Fruit fly (Drosophila melanogaster) whole organism, embryonic: ENCODE data around the gene CG13634.
A peak's percentile ranks its signal among the peaks of the same experiment; 100 is the strongest.

ENCODE experiments used
- Abd-B ChIP-seq: fragments of 200-800 bp; sonication (Bioruptor generic); optimal IDR thresholded peaks from 2 replicates; lab custom pipeline; 2018; ENCODE audit warnings: missing biosample characterization, mild to moderate bottlenecking, missing genetic modification characterization, moderate library complexity
- BtbVII ChIP-seq: fragments of 200-800 bp; sonication (Bioruptor generic); optimal IDR thresholded peaks from 3 replicates; lab custom pipeline; 2017; ENCODE audit warnings: missing biosample characterization, mild to moderate bottlenecking, missing genetic modification characterization
- CG10147 ChIP-seq: fragments of 200-800 bp; sonication (Bioruptor generic); optimal IDR thresholded peaks from 2 replicates; lab custom pipeline; 2019; ENCODE audit warnings: missing biosample characterization, mild to moderate bottlenecking, missing genetic modification characterization, moderate library complexity
- CG10209 ChIP-seq: fragments of 200-800 bp; sonication (Bioruptor generic); optimal IDR thresholded peaks from 3 replicates; lab custom pipeline; 2017; ENCODE audit warnings: missing biosample characterization, mild to moderate bottlenecking, missing genetic modification characterization, missing genetic modification reagents
- CG10267 ChIP-seq: fragments of 200-800 bp; sonication (Bioruptor generic); optimal IDR thresholded peaks from 2 replicates; lab custom pipeline; 2018; ENCODE audit warnings: missing biosample characterization, mild to moderate bottlenecking, missing genetic modification characterization, moderate library complexity
- CG10321 ChIP-seq: fragments of 200-800 bp; sonication (Bioruptor generic); IDR thresholded peaks from 2 replicates; pipeline ENCODE4 v1.3.6; 2022; ENCODE audit warnings: missing biosample characterization, missing genetic modification characterization
- CG10565 ChIP-seq: fragments of 200-800 bp; sonication (Bioruptor generic); optimal IDR thresholded peaks from 3 replicates; lab custom pipeline; 2016; ENCODE audit warnings: missing biosample characterization, mild to moderate bottlenecking, missing genetic modification characterization
- CG11398 ChIP-seq: fragments of 200-800 bp; sonication (Bioruptor generic); optimal IDR thresholded peaks from 2 replicates; lab custom pipeline; 2016; ENCODE audit warnings: missing biosample characterization, missing genetic modification characterization
- CG11723 ChIP-seq: fragments of 200-800 bp; sonication (Bioruptor generic); optimal IDR thresholded peaks from 2 replicates; lab custom pipeline; 2017; ENCODE audit warnings: missing biosample characterization, mild to moderate bottlenecking, missing genetic modification characterization
- CG12071 ChIP-seq: fragments of 200-800 bp; sonication (Bioruptor generic); optimal IDR thresholded peaks from 3 replicates; lab custom pipeline; 2018; ENCODE audit warnings: missing biosample characterization, mild to moderate bottlenecking, missing genetic modification characterization
- CG12155 ChIP-seq: fragments of 200-800 bp; sonication (Bioruptor generic); optimal IDR thresholded peaks from 3 replicates; lab custom pipeline; 2016; ENCODE audit warnings: missing biosample characterization, missing genetic modification characterization
- CG13624 ChIP-seq: fragments of 200-800 bp; sonication (Bioruptor generic); optimal IDR thresholded peaks from 2 replicates; lab custom pipeline; 2016; ENCODE audit warnings: missing biosample characterization, missing genetic modification characterization
- CG1602 ChIP-seq: fragments of 200-800 bp; sonication (Bioruptor generic); optimal IDR thresholded peaks from 3 replicates; lab custom pipeline; 2016; ENCODE audit warnings: missing biosample characterization, missing genetic modification characterization
- CG16779 ChIP-seq: fragments of 200-800 bp; sonication (Bioruptor generic); IDR thresholded peaks from 2 replicates; pipeline ENCODE4 v1.3.6; 2022; ENCODE audit warnings: missing biosample characterization, missing genetic modification characterization
- CG17912 ChIP-seq: fragments of 200-800 bp; sonication (Bioruptor generic); optimal IDR thresholded peaks from 2 replicates; lab custom pipeline; 2018; ENCODE audit warnings: missing biosample characterization, mild to moderate bottlenecking, missing genetic modification characterization
- CG2116 ChIP-seq: fragments of 200-800 bp; sonication (Bioruptor generic); optimal IDR thresholded peaks from 3 replicates; lab custom pipeline; 2018; ENCODE audit warnings: missing biosample characterization, mild to moderate bottlenecking, missing genetic modification characterization
- CG33557 ChIP-seq: fragments of 200-800 bp; sonication (Bioruptor generic); optimal IDR thresholded peaks from 2 replicates; lab custom pipeline; 2019; ENCODE audit warnings: missing biosample characterization, mild to moderate bottlenecking, missing genetic modification characterization, moderate library complexity
- CG34376 ChIP-seq: fragments of 200-800 bp; sonication (Bioruptor generic); optimal IDR thresholded peaks from 2 replicates; lab custom pipeline; 2018; ENCODE audit warnings: missing biosample characterization, mild to moderate bottlenecking, missing genetic modification characterization
- CG4328 ChIP-seq: fragments of 200-800 bp; sonication (Bioruptor generic); optimal IDR thresholded peaks from 3 replicates; lab custom pipeline; 2017; ENCODE audit warnings: missing biosample characterization, missing genetic modification reagents, missing genetic modification characterization
- CG43689 ChIP-seq: fragments of 200-800 bp; sonication (Bioruptor generic); IDR thresholded peaks from 2 replicates; pipeline ENCODE4 v1.3.6; 2022; ENCODE audit warnings: missing biosample characterization, missing genetic modification characterization
- CG5245 ChIP-seq: fragments of 200-800 bp; sonication (Bioruptor generic); optimal IDR thresholded peaks from 3 replicates; lab custom pipeline; 2016; ENCODE audit warnings: missing biosample characterization, missing genetic modification characterization
- CG6654 ChIP-seq: fragments of 200-800 bp; sonication (Bioruptor generic); optimal IDR thresholded peaks from 2 replicates; lab custom pipeline; 2017; ENCODE audit warnings: missing biosample characterization, mild to moderate bottlenecking, missing genetic modification characterization
- CG7357 ChIP-seq: fragments of 200-800 bp; sonication (Bioruptor generic); IDR thresholded peaks from 3 replicates; pipeline ENCODE4 v1.3.6; 2022; ENCODE audit warnings: missing biosample characterization, missing genetic modification characterization
- CG7987 ChIP-seq: fragments of 200-800 bp; sonication (Bioruptor generic); optimal IDR thresholded peaks from 2 replicates; lab custom pipeline; 2018; ENCODE audit warnings: missing biosample characterization, mild to moderate bottlenecking, missing genetic modification characterization, moderate library complexity
- CG9215 ChIP-seq: fragments of 200-800 bp; sonication (Bioruptor generic); IDR thresholded peaks from 2 replicates; pipeline ENCODE4 v1.3.6; 2022; ENCODE audit warnings: missing biosample characterization, missing genetic modification characterization
- D ChIP-seq, 2 experiments: fragments of 200-800 bp in 1 of 2; fragments of >200 bp in 1 of 2; sonication (Bioruptor generic) in 1 of 2; optimal IDR thresholded peaks; 2 replicates in 1 of 2; 3 replicates in 1 of 2; lab custom pipeline; 2017; ENCODE audit warnings: mild to moderate bottlenecking in 1 of 2, missing biosample characterization in 1 of 2, missing genetic modification characterization in 1 of 2, missing genetic modification reagents in 1 of 2
- Dp ChIP-seq: fragments of 200-800 bp; sonication (Bioruptor generic); optimal IDR thresholded peaks from 2 replicates; lab custom pipeline; 2018; ENCODE audit warnings: missing biosample characterization, mild to moderate bottlenecking, missing genetic modification characterization, moderate library complexity
- Eip74EF ChIP-seq, 2 experiments: fragments of 200-800 bp in 1 of 2; fragments of >200 bp in 1 of 2; sonication (Bioruptor generic) in 1 of 2; optimal IDR thresholded peaks; 2 replicates each; lab custom pipeline; 2017 to 2019; ENCODE audit warnings: missing biosample characterization in 2 of 2, missing genetic modification characterization in 2 of 2, mild to moderate bottlenecking in 1 of 2, moderate library complexity in 1 of 2
- Fer1 ChIP-seq: fragments of 200-800 bp; sonication (Bioruptor generic); optimal IDR thresholded peaks from 2 replicates; lab custom pipeline; 2017; ENCODE audit warnings: missing biosample characterization, mild to moderate bottlenecking, missing genetic modification characterization
- HmgZ ChIP-seq: fragments of 200-800 bp; sonication (Bioruptor generic); optimal IDR thresholded peaks from 2 replicates; lab custom pipeline; 2018; ENCODE audit warnings: missing biosample characterization, mild to moderate bottlenecking, missing genetic modification characterization
- Med ChIP-seq: fragments of 200-800 bp; sonication (Bioruptor generic); peaks from one replicate; lab custom pipeline; 2016; ENCODE audit warnings: missing biosample characterization, missing genetic modification characterization, mild to moderate bottlenecking, inconsistent platforms, moderate library complexity
- NC2β ChIP-seq: fragments of 200-800 bp; sonication (Bioruptor generic); optimal IDR thresholded peaks from 2 replicates; lab custom pipeline; 2016; ENCODE audit warnings: missing biosample characterization, missing genetic modification characterization
- PHDP ChIP-seq: fragments of 200-800 bp; sonication (Bioruptor generic); optimal IDR thresholded peaks from 3 replicates; lab custom pipeline; 2018; ENCODE audit warnings: missing biosample characterization, mild to moderate bottlenecking, missing genetic modification characterization, moderate library complexity
- Rfx ChIP-seq: fragments of 200-800 bp; sonication (Bioruptor generic); IDR thresholded peaks from 2 replicates; pipeline ENCODE4 v1.3.6; 2022; ENCODE audit warnings: missing biosample characterization, missing genetic modification characterization
- Sox102F ChIP-seq: fragments of 200-800 bp; sonication (Bioruptor generic); optimal IDR thresholded peaks from 2 replicates; lab custom pipeline; 2018; ENCODE audit warnings: missing biosample characterization, mild to moderate bottlenecking, missing genetic modification characterization, moderate library complexity
- Tbp ChIP-seq: fragments of >200 bp; optimal IDR thresholded peaks from 2 replicates; lab custom pipeline; 2018; ENCODE audit warnings: missing biosample characterization, missing genetic modification characterization
- Trl ChIP-seq, 3 experiments: fragments of >200 bp in 2 of 3; fragments of 200-800 bp in 1 of 3; sonication (Bioruptor generic) in 1 of 3; optimal IDR thresholded peaks; 2 replicates in 1 of 3; 3 replicates in 2 of 3; lab custom pipeline; 2016 to 2017; ENCODE audit warnings: missing biosample characterization in 1 of 3, missing genetic modification characterization in 1 of 3
- bsh ChIP-seq, 2 experiments: fragments of 200-800 bp; sonication (Bioruptor generic); optimal IDR thresholded peaks; 2 replicates each; lab custom pipeline; 2017 to 2018; ENCODE audit warnings: mild to moderate bottlenecking in 2 of 2, missing biosample characterization in 2 of 2, missing genetic modification characterization in 2 of 2, moderate library complexity in 1 of 2
- chm ChIP-seq: fragments of 200-800 bp; sonication (Bioruptor generic); IDR thresholded peaks from 2 replicates; pipeline ENCODE4 v1.3.6; 2022; ENCODE audit warnings: missing biosample characterization, missing genetic modification characterization
- ci ChIP-seq: fragments of 200-800 bp; sonication (Bioruptor generic); IDR thresholded peaks from 3 replicates; pipeline ENCODE4 v1.3.6; 2022; ENCODE audit warnings: missing biosample characterization, missing genetic modification characterization
- dimm ChIP-seq: fragments of 200-800 bp; sonication (Bioruptor generic); IDR thresholded peaks from 2 replicates; pipeline ENCODE4 v1.3.6; 2022; ENCODE audit warnings: missing biosample characterization, missing genetic modification characterization
- fd96Cb ChIP-seq: fragments of 200-800 bp; sonication (Bioruptor generic); optimal IDR thresholded peaks from 2 replicates; lab custom pipeline; 2018; ENCODE audit warnings: missing biosample characterization, mild to moderate bottlenecking, missing genetic modification characterization, moderate library complexity
- inv ChIP-seq: fragments of 200-800 bp; sonication (Bioruptor generic); IDR thresholded peaks from 2 replicates; pipeline ENCODE4 v1.3.6; 2022; ENCODE audit warnings: missing biosample characterization, missing genetic modification characterization; ENCODE audit not compliant: partially characterized antibody
- knrl ChIP-seq: fragments of 200-800 bp; sonication (Bioruptor generic); IDR thresholded peaks from 3 replicates; pipeline ENCODE4 v1.3.6; 2022; ENCODE audit warnings: missing biosample characterization, missing genetic modification characterization; ENCODE audit not compliant: partially characterized antibody
- lilli ChIP-seq: fragments of 200-800 bp; sonication (Bioruptor generic); optimal IDR thresholded peaks from 3 replicates; lab custom pipeline; 2016; ENCODE audit warnings: missing biosample characterization, missing genetic modification characterization
- pho ChIP-seq: fragments of 200-800 bp; sonication (Bioruptor generic); optimal IDR thresholded peaks from 2 replicates; lab custom pipeline; 2016; ENCODE audit warnings: missing biosample characterization, missing genetic modification characterization
- pros ChIP-seq: fragments of 200-800 bp; sonication (Bioruptor generic); optimal IDR thresholded peaks from 3 replicates; lab custom pipeline; 2019; ENCODE audit warnings: missing biosample characterization, mild to moderate bottlenecking, missing genetic modification characterization, moderate library complexity
- so ChIP-seq: fragments of 200-800 bp; sonication (Bioruptor generic); IDR thresholded peaks from 3 replicates; pipeline ENCODE4 v1.3.6; 2022; ENCODE audit warnings: missing biosample characterization, missing genetic modification characterization
- usp ChIP-seq: fragments of >200 bp; optimal IDR thresholded peaks from 2 replicates; lab custom pipeline; 2017; ENCODE audit warnings: missing biosample characterization, missing genetic modification characterization

Gene CG13634

DNA sequence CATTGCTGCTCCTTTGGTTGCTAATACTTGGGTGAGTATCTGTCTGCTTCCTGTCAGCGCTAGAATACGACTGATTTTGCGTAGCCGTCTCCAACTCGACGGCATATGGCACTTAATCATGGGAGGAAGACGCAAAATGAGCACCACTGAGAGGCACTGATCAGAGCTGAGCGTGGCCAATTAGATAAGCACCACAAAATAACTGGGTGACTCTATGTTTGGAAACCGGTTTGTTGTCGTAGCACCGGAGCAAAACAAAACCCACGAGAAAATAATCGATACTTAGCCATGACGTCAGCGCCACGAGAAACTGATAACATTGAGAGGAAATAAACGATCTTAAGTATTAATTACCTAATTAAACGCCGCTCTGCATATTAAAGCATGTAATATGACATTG, 9.6 kb upstream of the CG13634 start, which contains the start of gene Ude (continued):
- TF ChIP-seq so (GFP tag; lab: Robert Waterston, UW): 0 out of 3 replicates have a peak, but pooled peaks have one; percentile 39
- TF ChIP-seq Rfx (GFP tag; lab: Robert Waterston, UW): 0 out of 2 replicates have a peak, but pooled peaks have one; percentile 23
- no peak for TF ChIP-seq Dp (GFP tag; lab: Kevin White, UChicago)
- no peak for TF ChIP-seq CG13624 (GFP tag; lab: Kevin White, UChicago)
- peak; percentile 8 for TF ChIP-seq HmgZ (tag; lab: Kevin White, UChicago)
- TF ChIP-seq CG7357: no peak
- peak; percentile 61; the same call in 2 of the 3 replicates for TF ChIP-seq ci
- TF ChIP-seq CG16779 (GFP tag; lab: Robert Waterston, UW): no peak
- no peak for TF ChIP-seq CG7987
- TF ChIP-seq Trl (optimal IDR thresholded peaks at IDR 0.05; lab: Kevin White, UChicago): peak in 1 of 2 experiments; percentile 63
- TF ChIP-seq Trl (GFP tag; optimal IDR thresholded peaks at IDR 0.05; lab: Kevin White, UChicago): no peak
- no peak for TF ChIP-seq bsh (GFP tag; optimal IDR thresholded peaks at IDR 0.05; lab: Kevin White, UChicago)
- TF ChIP-seq CG4328: no peak
- TF ChIP-seq PHDP (tag; lab: Kevin White, UChicago): peak; percentile 41
- TF ChIP-seq Med (GFP tag; lab: Kevin White, UChicago): peak; percentile 26
- TF ChIP-seq BtbVII (GFP tag; lab: Kevin White, UChicago): peak; percentile 33
- peak; percentile 27 for TF ChIP-seq CG34376 (GFP tag; lab: Kevin White, UChicago)
- TF ChIP-seq dimm: no peak
- TF ChIP-seq D (optimal IDR thresholded peaks at IDR 0.05; lab: Kevin White, UChicago): no peak
- no peak for TF ChIP-seq D (GFP tag; optimal IDR thresholded peaks at IDR 0.05; lab: Kevin White, UChicago)
- TF ChIP-seq CG10147 (GFP tag; lab: Kevin White, UChicago): no peak
- TF ChIP-seq CG10565 (GFP tag; lab: Kevin White, UChicago): no peak

DNA sequence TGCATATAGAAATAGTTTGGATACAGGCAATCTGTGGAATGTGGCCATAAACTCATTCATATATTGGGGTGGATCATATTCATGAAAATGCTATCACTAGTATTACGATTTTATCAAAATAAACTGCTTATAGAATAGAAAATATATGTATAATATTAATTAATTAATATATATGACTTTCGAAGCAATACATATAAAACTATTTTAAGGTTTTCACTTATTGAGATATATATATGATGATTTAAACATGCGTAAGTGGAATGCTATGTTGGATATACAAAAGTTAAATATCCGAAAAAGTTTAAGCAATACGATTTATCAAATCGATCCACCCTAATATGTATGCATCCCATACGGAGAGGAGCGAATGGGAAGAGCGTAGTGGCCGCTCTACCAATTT, 8.7 kb upstream of the CG13634 start:
- TF ChIP-seq Eip74EF (GFP tag; optimal IDR thresholded peaks at IDR 0.05; lab: Kevin White, UChicago) (peak in 1 of 2 experiments; percentile 39), usp (no peak), CG16779 (GFP tag; lab: Robert Waterston, UW) (no peak), Fer1 (GFP tag; lab: Kevin White, UChicago) (peak; percentile 5), CG43689 (GFP tag; lab: Robert Waterston, UW) (no peak), CG6654 (no peak), CG10209 (GFP tag; lab: Kevin White, UChicago) (no peak), chm (GFP tag; lab: Robert Waterston, UW) (no peak), CG11723 (GFP tag; lab: Kevin White, UChicago) (no peak), inv (GFP tag; lab: Robert Waterston, UW) (no peak), NC2β (GFP tag; lab: Kevin White, UChicago) (no peak), Sox102F (GFP tag; lab: Kevin White, UChicago) (no peak), CG9215 (GFP tag; lab: Robert Waterston, UW) (no peak), CG12071 (GFP tag; lab: Kevin White, UChicago) (no peak), CG10321 (GFP tag; lab: Robert Waterston, UW) (no peak), CG12155 (no peak), pho (no peak), Abd-B (GFP tag; lab: Kevin White, UChicago) (no peak), fd96Cb (tag; lab: Kevin White, UChicago) (no peak), CG33557 (GFP tag; lab: Kevin White, UChicago) (no peak), lilli (GFP tag; lab: Kevin White, UChicago) (no peak), pros (GFP tag; lab: Kevin White, UChicago) (no peak), CG5245 (GFP tag; lab: Kevin White, UChicago) (no peak), CG10267 (tag; lab: Kevin White, UChicago) (peak; percentile 29), CG13624 (GFP tag; lab: Kevin White, UChicago) (no peak), CG17912 (GFP tag; lab: Kevin White, UChicago) (no peak), CG1602 (GFP tag; lab: Kevin White, UChicago) (no peak), knrl (no peak), Tbp (GFP tag; lab: Kevin White, UChicago) (no peak), CG11398 (no peak), CG2116 (GFP tag; lab: Kevin White, UChicago) (no peak)
